Fruit fly (Drosophila melanogaster): ENCODE measurements around the gene ATPsynepsilonL.
A peak's percentile ranks its signal among the peaks of the same experiment; 100 is the strongest.

ATPsynepsilonL gene

DNA sequence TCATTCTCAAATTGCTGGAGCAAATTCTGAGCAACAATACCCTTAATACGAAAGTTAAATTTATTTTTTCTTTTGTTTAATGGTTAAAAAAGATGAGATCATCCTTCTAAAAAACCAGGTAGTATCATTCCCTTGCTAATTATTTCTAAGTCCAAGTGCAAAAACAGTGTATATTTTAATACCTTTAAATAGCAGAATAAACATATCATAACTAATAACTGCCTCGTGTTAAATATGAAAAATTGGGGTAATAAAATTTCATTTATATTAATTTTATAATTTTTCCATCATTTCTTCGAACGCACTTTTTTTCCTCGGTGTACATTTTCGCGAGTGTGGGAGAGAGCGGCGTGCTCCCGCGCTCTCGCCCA, 9.8 kb upstream of the ATPsynepsilonL start:
- TF ChIP-seq Sp1 (GFP tag; optimal IDR thresholded peaks at IDR 0.05) (peak; percentile 14), CG32264 (GFP tag; optimal IDR thresholded peaks at IDR 0.05) (no peak), foxo (GFP tag; optimal IDR thresholded peaks at IDR 0.05) (peak in 1 of 2 experiments; percentile 46), fru (GFP tag; optimal IDR thresholded peaks at IDR 0.05) (peak; percentile 20), Mio (GFP tag; optimal IDR thresholded peaks at IDR 0.05) (no peak), GATAd (GFP tag; optimal IDR thresholded peaks at IDR 0.05) (no peak), dmrt93B (GFP tag; optimal IDR thresholded peaks at IDR 0.05) (no peak), rgr (GFP tag; optimal IDR thresholded peaks at IDR 0.05) (peak; percentile 20), HLH106 (tag; optimal IDR thresholded peaks at IDR 0.05) (peak; percentile 24)

DNA sequence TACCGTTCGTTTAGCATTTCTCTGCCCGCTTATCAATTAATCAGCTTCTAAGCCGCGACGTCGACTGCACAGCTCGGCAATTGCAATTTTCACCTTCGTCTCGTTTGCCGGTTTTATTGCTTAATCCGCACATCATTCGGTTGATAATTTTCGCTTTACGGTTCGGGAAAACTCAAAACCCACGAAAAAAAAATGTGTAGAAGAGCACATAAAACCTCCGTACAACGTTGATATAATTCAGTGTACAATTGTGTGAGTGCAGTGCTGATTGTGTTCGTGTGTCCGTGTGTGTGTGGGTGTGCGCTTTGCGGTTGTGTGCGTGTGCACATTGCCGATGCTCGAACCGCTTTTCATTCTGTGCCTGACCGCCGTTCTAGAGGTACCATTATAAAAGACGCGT, 9.4 kb upstream of the ATPsynepsilonL start, which contains the start of gene CAH7:
CAH7 (plus strand) TSS at position 43 of the 400 bp plus-strand sequence.
- no peak for TF ChIP-seq Hr83 (GFP tag; optimal IDR thresholded peaks at IDR 0.05; ENCODE audit: poor library complexity, severe bottlenecking)
- TF ChIP-seq Dfd (GFP tag; optimal IDR thresholded peaks at IDR 0.05) = no peak
- no peak for TF ChIP-seq pan (optimal IDR thresholded peaks at IDR 0.05)
- TF ChIP-seq GATAd (GFP tag; optimal IDR thresholded peaks at IDR 0.05) = no peak
- no peak for TF ChIP-seq Dif (GFP tag; optimal IDR thresholded peaks at IDR 0.05; ENCODE audit: partially characterized antibody)
- TF ChIP-seq dmrt93B (GFP tag; optimal IDR thresholded peaks at IDR 0.05) = no peak
- TF ChIP-seq CG32264 (GFP tag; optimal IDR thresholded peaks at IDR 0.05) = no peak
- TF ChIP-seq Vsx2 (GFP tag; optimal IDR thresholded peaks at IDR 0.05; ENCODE audit: partially characterized antibody) = no peak
- no peak for TF ChIP-seq dl (GFP tag; optimal IDR thresholded peaks at IDR 0.05; ENCODE audit: insufficient read depth in 1 of 2, partially characterized antibody in 2 of 2)
- TF ChIP-seq OdsH (GFP tag; optimal IDR thresholded peaks at IDR 0.05) = no peak
- TF ChIP-seq woc (GFP tag; optimal IDR thresholded peaks at IDR 0.05) = no peak
- TF ChIP-seq Sp1 (GFP tag; optimal IDR thresholded peaks at IDR 0.05) = no peak
- no peak for TF ChIP-seq dsf (GFP tag; optimal IDR thresholded peaks at IDR 0.05; ENCODE audit: borderline replicate concordance)
- no peak for TF ChIP-seq Abd-B (GFP tag; optimal IDR thresholded peaks at IDR 0.05)
- TF ChIP-seq Jra (GFP tag; optimal IDR thresholded peaks at IDR 0.05) = no peak
- no peak for TF ChIP-seq lola (GFP tag; optimal IDR thresholded peaks at IDR 0.05)
- TF ChIP-seq sage (GFP tag; optimal IDR thresholded peaks at IDR 0.05) = no peak
- no peak for TF ChIP-seq tai (GFP tag; optimal IDR thresholded peaks at IDR 0.05)

DNA sequence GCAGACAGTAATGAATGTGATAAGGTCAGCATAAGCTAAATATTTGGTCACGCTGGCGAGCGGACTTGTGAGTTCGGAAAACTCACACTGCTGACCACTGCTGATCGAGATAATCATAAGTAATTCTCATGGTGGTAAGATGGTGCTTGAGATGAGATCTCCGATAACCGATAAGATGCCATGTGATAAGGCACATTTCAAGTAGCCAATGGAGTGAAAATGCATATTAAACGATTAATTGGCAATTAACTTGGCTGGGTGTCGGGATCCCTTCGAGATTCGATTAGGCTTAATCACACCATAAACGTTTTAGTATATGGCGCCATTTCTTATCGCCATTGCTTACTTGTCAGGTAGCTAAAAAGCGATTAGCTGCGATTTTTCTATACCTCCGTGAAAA, 7.8 kb upstream of the ATPsynepsilonL start:
- TF ChIP-seq jim (GFP tag; optimal IDR thresholded peaks at IDR 0.05) (no peak), Sp1 (GFP tag; optimal IDR thresholded peaks at IDR 0.05) (no peak), brk (GFP tag; optimal IDR thresholded peaks at IDR 0.05) (no peak), Mio (GFP tag; optimal IDR thresholded peaks at IDR 0.05) (no peak), fru (GFP tag; optimal IDR thresholded peaks at IDR 0.05) (no peak)

DNA sequence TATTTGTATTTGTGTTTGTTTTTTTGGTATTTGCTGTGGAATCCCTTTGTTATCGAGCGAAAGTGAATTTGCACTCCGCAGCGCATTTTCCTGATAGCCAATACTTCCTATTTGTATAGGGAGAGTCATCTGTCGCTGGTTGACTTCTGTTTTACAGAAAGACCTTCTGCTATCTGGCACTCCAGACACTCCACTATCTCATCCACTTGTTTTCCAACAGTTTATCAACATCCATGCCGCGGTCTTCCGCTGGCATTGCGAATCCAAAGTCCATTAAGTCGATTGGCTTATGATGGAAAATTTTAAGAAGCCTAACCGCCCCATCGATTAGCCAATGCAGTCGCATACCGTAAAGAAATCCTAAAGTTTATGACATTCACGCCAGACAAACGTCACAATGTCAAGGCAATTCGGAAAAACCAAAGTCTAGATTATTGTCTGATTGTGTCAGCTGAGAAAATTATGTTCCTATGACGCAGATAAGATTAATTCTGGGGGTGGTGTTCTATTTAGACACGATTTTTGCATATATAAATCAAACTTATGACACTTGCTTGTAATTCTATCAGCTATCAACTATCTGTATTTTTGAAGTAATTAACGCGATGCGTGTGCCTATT, 6.5 kb upstream of the ATPsynepsilonL start:
- TF ChIP-seq Mio (GFP tag; optimal IDR thresholded peaks at IDR 0.05) = no peak
- TF ChIP-seq dsf (GFP tag; optimal IDR thresholded peaks at IDR 0.05; ENCODE audit: borderline replicate concordance) = no peak
- no peak for TF ChIP-seq ey (GFP tag; optimal IDR thresholded peaks at IDR 0.05)
- no peak for TF ChIP-seq CG9705 (GFP tag; optimal IDR thresholded peaks at IDR 0.05)
- TF ChIP-seq br (GFP tag; optimal IDR thresholded peaks at IDR 0.05) = no peak
- TF ChIP-seq Hr83 (GFP tag; optimal IDR thresholded peaks at IDR 0.05; ENCODE audit: poor library complexity, severe bottlenecking) = no peak
- no peak for TF ChIP-seq usp (GFP tag; optimal IDR thresholded peaks at IDR 0.05)

DNA sequence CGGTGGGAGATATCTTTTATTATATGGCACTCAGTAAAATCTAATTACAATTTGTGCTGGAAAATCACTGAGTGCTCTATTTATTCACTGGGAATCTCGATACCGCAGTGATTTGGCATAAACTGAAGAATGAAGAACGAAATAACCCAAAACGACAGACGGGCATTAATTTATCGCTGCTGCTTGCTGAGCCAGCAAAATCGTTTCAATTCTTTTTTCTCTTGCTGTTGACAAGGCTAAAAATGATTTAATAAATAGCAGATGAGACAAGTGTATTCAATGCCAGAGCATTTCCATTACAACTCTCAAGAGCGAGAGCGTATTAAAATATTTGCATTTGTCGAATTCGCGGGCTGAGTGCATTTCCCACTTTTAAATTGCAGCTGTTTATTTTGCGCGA, 5.8 kb upstream of the ATPsynepsilonL start:
- TF ChIP-seq N (GFP tag; optimal IDR thresholded peaks at IDR 0.05) = no peak
- no peak for TF ChIP-seq dsf (GFP tag; optimal IDR thresholded peaks at IDR 0.05; ENCODE audit: borderline replicate concordance)
- no peak for TF ChIP-seq Vsx2 (GFP tag; optimal IDR thresholded peaks at IDR 0.05; ENCODE audit: partially characterized antibody)
- no peak for TF ChIP-seq jim (GFP tag; optimal IDR thresholded peaks at IDR 0.05)
- TF ChIP-seq psq (GFP tag; optimal IDR thresholded peaks at IDR 0.05) = no peak
- no peak for TF ChIP-seq brk (GFP tag; optimal IDR thresholded peaks at IDR 0.05)
- no peak for TF ChIP-seq OdsH (GFP tag; optimal IDR thresholded peaks at IDR 0.05)
- TF ChIP-seq Jra (GFP tag; optimal IDR thresholded peaks at IDR 0.05) = no peak
- TF ChIP-seq CrebA (GFP tag; optimal IDR thresholded peaks at IDR 0.05; ENCODE audit: borderline replicate concordance) = no peak
- no peak for TF ChIP-seq rgr (GFP tag; optimal IDR thresholded peaks at IDR 0.05)
- no peak for TF ChIP-seq sage (GFP tag; optimal IDR thresholded peaks at IDR 0.05)
- TF ChIP-seq sv (GFP tag; optimal IDR thresholded peaks at IDR 0.05) = no peak
